Worm (Caenorhabditis elegans) whole organism, young adult: ENCODE results near the gene faah-5.
A peak's percentile ranks its signal among the peaks of the same experiment; 100 is the strongest.

ENCODE experiments used
- C06A6.2 ChIP-seq: fragments of 200-800 bp; sonication (Bioruptor generic); conservative IDR thresholded peaks from 2 replicates; pipeline ENCODE4 v1.3.6; 2022; ENCODE audit warnings: missing genetic modification characterization, missing compliant biosample characterization
- K11D2.4 ChIP-seq: fragments of 200-800 bp; sonication (Bioruptor generic); IDR thresholded peaks from 2 replicates; pipeline ENCODE4 v1.3.6; 2022; ENCODE audit warnings: missing genetic modification reagents, missing genetic modification characterization, missing compliant biosample characterization
- T07F8.4 ChIP-seq: sonication (generic microtip); optimal IDR thresholded peaks from 2 replicates; lab custom pipeline; 2016; ENCODE audit warnings: mild to moderate bottlenecking, missing genetic modification characterization, moderate library complexity, missing compliant biosample characterization
- Y53F4B.3 ChIP-seq: fragments of 200-800 bp; sonication (Bioruptor generic); IDR thresholded peaks from 2 replicates; pipeline ENCODE4 v1.3.6; 2022; ENCODE audit warnings: missing genetic modification reagents, missing genetic modification characterization, missing compliant biosample characterization
- Y53G8AR.9 ChIP-seq: fragments of 200-800 bp; sonication (Bioruptor generic); conservative IDR thresholded peaks from 2 replicates; pipeline ENCODE4 v1.3.6; 2022; ENCODE audit warnings: missing genetic modification reagents, missing genetic modification characterization, missing compliant biosample characterization
- Y79H2A.3 ChIP-seq: fragments of 200-800 bp; sonication (Bioruptor generic); conservative IDR thresholded peaks from 2 replicates; pipeline ENCODE4 v1.3.6; 2022; ENCODE audit warnings: missing genetic modification reagents, missing genetic modification characterization, missing compliant biosample characterization
- atf-7 ChIP-seq: sonication (generic microtip); optimal IDR thresholded peaks from 2 replicates; lab custom pipeline; 2017; ENCODE audit warnings: mild to moderate bottlenecking, missing genetic modification characterization, missing compliant biosample characterization
- attf-5 ChIP-seq: fragments of 200-800 bp; sonication (Bioruptor generic); optimal IDR thresholded peaks from 2 replicates; lab custom pipeline; 2018; ENCODE audit warnings: mild to moderate bottlenecking, missing genetic modification characterization, missing compliant biosample characterization
- cebp-1 ChIP-seq, 2 experiments: fragments of 200-800 bp in 1 of 2; sonication (Bioruptor generic) in 1 of 2; sonication (generic microtip) in 1 of 2; IDR thresholded peaks in 1 of 2; optimal IDR thresholded peaks in 1 of 2; 2 replicates each; pipeline versions ENCODE4 v1.3.6 to Lab custom; 2017 to 2022; ENCODE audit warnings: missing compliant biosample characterization in 2 of 2, missing genetic modification characterization in 2 of 2, mild to moderate bottlenecking in 1 of 2, missing genetic modification reagents in 1 of 2, moderate library complexity in 1 of 2
- cebp-2 ChIP-seq: fragments of 200-800 bp; sonication (Bioruptor generic); IDR thresholded peaks from 2 replicates; pipeline ENCODE4 v1.3.6; 2022; ENCODE audit warnings: missing genetic modification characterization, missing compliant biosample characterization
- ceh-27 ChIP-seq: fragments of 200-800 bp; sonication (Bioruptor generic); optimal IDR thresholded peaks from 2 replicates; lab custom pipeline; 2018; ENCODE audit warnings: mild to moderate bottlenecking, missing genetic modification characterization, moderate library complexity, missing compliant biosample characterization
- ceh-79 ChIP-seq: sonication (generic microtip); optimal IDR thresholded peaks from 2 replicates; lab custom pipeline; 2017; ENCODE audit warnings: mild to moderate bottlenecking, missing genetic modification characterization, missing compliant biosample characterization
- ceh-91 ChIP-seq: fragments of 200-800 bp; sonication (Bioruptor generic); IDR thresholded peaks from 2 replicates; pipeline ENCODE4 v1.3.6; 2022; ENCODE audit warnings: missing genetic modification reagents, missing genetic modification characterization, missing compliant biosample characterization
- dox-1 ChIP-seq: fragments of 200-800 bp; sonication (Bioruptor generic); IDR thresholded peaks from 2 replicates; pipeline ENCODE4 v1.3.6; 2022; ENCODE audit warnings: missing genetic modification reagents, missing genetic modification characterization, missing compliant biosample characterization
- dpff-1 ChIP-seq: sonication (generic microtip); optimal IDR thresholded peaks from 2 replicates; lab custom pipeline; 2017; ENCODE audit warnings: mild to moderate bottlenecking, missing genetic modification characterization, missing compliant biosample characterization
- egl-18 ChIP-seq: fragments of 200-800 bp; sonication (Bioruptor generic); IDR thresholded peaks from 2 replicates; pipeline ENCODE4 v1.3.6; 2022; ENCODE audit warnings: missing genetic modification reagents, missing genetic modification characterization, missing compliant biosample characterization
- egl-44 ChIP-seq: fragments of 200-800 bp; sonication (Bioruptor generic); IDR thresholded peaks from 2 replicates; pipeline ENCODE4 v1.3.6; 2022; ENCODE audit warnings: missing genetic modification reagents, missing genetic modification characterization, missing compliant biosample characterization
- egrh-3 ChIP-seq: fragments of 200-800 bp; sonication (Bioruptor generic); IDR thresholded peaks from 2 replicates; pipeline ENCODE4 v1.3.6; 2022; ENCODE audit warnings: missing genetic modification reagents, missing genetic modification characterization, missing compliant biosample characterization
- ekl-4 ChIP-seq: fragments of 200-800 bp; sonication (Bioruptor generic); IDR thresholded peaks from 2 replicates; pipeline ENCODE4 v1.3.6; 2022; ENCODE audit warnings: missing genetic modification reagents, missing genetic modification characterization, missing compliant biosample characterization
- fkh-3 ChIP-seq: sonication (generic microtip); optimal IDR thresholded peaks from 2 replicates; lab custom pipeline; 2016; ENCODE audit warnings: mild to moderate bottlenecking, missing genetic modification characterization, missing compliant biosample characterization
- hlh-26 ChIP-seq: fragments of 200-800 bp; sonication (Bioruptor generic); conservative IDR thresholded peaks from 2 replicates; pipeline ENCODE4 v1.3.6; 2022; ENCODE audit warnings: missing genetic modification reagents, missing genetic modification characterization, missing compliant biosample characterization
- hmg-1.2 ChIP-seq: fragments of 200-800 bp; sonication (Bioruptor generic); IDR thresholded peaks from 2 replicates; pipeline ENCODE4 v1.3.6; 2022; ENCODE audit warnings: missing genetic modification reagents, missing genetic modification characterization, missing compliant biosample characterization
- hrde-1 ChIP-seq: sonication (generic microtip); optimal IDR thresholded peaks from 2 replicates; lab custom pipeline; 2016; ENCODE audit warnings: missing genetic modification characterization, mild to moderate bottlenecking, missing compliant biosample characterization, moderate library complexity, missing genotype, missing genetic modification reagents, borderline replicate concordance
- lag-1 ChIP-seq: fragments of 200-800 bp; sonication (Bioruptor generic); IDR thresholded peaks from 2 replicates; pipeline ENCODE4 v1.3.6; 2022; ENCODE audit warnings: missing genetic modification reagents, missing genetic modification characterization, missing compliant biosample characterization
- let-526 ChIP-seq: fragments of 200-800 bp; sonication (Bioruptor generic); IDR thresholded peaks from 2 replicates; pipeline ENCODE4 v1.3.6; 2022; ENCODE audit warnings: missing genetic modification reagents, missing genetic modification characterization, missing compliant biosample characterization
- let-607 ChIP-seq, 2 experiments: fragments of 200-800 bp in 1 of 2; sonication (Bioruptor generic) in 1 of 2; sonication (generic microtip) in 1 of 2; optimal IDR thresholded peaks; 2 replicates each; lab custom pipeline; 2016 to 2018; ENCODE audit warnings: mild to moderate bottlenecking in 2 of 2, missing compliant biosample characterization in 2 of 2, missing genetic modification characterization in 2 of 2, moderate library complexity in 2 of 2, missing genotype in 1 of 2
- lin-35 ChIP-seq, 3 experiments: fragments of 150-350 bp in 2 of 3; sonication (generic microtip) in 1 of 3; optimal IDR thresholded peaks; 2 replicates each; lab custom pipeline; 2014 to 2018; ENCODE audit warnings: missing biosample characterization in 3 of 3, missing genetic modification characterization in 3 of 3, missing genetic modification reagents in 3 of 3
- lin-54 ChIP-seq: fragments of 200-800 bp; sonication (Bioruptor generic); optimal IDR thresholded peaks from 2 replicates; lab custom pipeline; 2018; ENCODE audit warnings: mild to moderate bottlenecking, missing genetic modification characterization, missing compliant biosample characterization
- lsl-1 ChIP-seq: fragments of 200-800 bp; sonication (Bioruptor generic); optimal IDR thresholded peaks from 2 replicates; lab custom pipeline; 2018; ENCODE audit warnings: mild to moderate bottlenecking, missing genetic modification characterization, moderate library complexity, missing compliant biosample characterization
- madf-6 ChIP-seq: fragments of 200-800 bp; sonication (Bioruptor generic); IDR thresholded peaks from 2 replicates; pipeline ENCODE4 v1.3.6; 2022; ENCODE audit warnings: missing genetic modification reagents, missing genetic modification characterization, missing compliant biosample characterization
- nfyb-1 ChIP-seq: fragments of 200-800 bp; sonication (Bioruptor generic); IDR thresholded peaks from 2 replicates; pipeline ENCODE4 v1.3.6; 2022; ENCODE audit warnings: missing genetic modification reagents, missing genetic modification characterization, missing compliant biosample characterization
- nhr-80 ChIP-seq: sonication (generic microtip); optimal IDR thresholded peaks from 2 replicates; lab custom pipeline; 2016; ENCODE audit warnings: missing genetic modification characterization, missing compliant biosample characterization
- pha-4 ChIP-seq: fragments of 150-350 bp; sonication (generic microtip); optimal IDR thresholded peaks from 2 replicates; lab custom pipeline; 2014; ENCODE audit warnings: missing biosample characterization, missing genetic modification reagents, missing genetic modification characterization
- rcor-1 ChIP-seq: fragments of 200-800 bp; sonication (Bioruptor generic); IDR thresholded peaks from 2 replicates; pipeline ENCODE4 v1.3.6; 2022; ENCODE audit warnings: missing genetic modification reagents, missing genetic modification characterization, missing compliant biosample characterization
- snpc-3.4 ChIP-seq: sonication (generic microtip); optimal IDR thresholded peaks from 2 replicates; lab custom pipeline; 2017; ENCODE audit warnings: missing genetic modification characterization, mild to moderate bottlenecking, missing compliant biosample characterization, antibody characterized with exemption, moderate library complexity, missing genotype, missing genetic modification reagents
- somi-1 ChIP-seq: fragments of 200-800 bp; sonication (Bioruptor generic); optimal IDR thresholded peaks from 2 replicates; lab custom pipeline; 2018; ENCODE audit warnings: mild to moderate bottlenecking, missing genetic modification characterization, missing compliant biosample characterization
- tbp1 ChIP-seq: fragments of 200-800 bp; sonication (Bioruptor generic); optimal IDR thresholded peaks from 2 replicates; lab custom pipeline; 2018; ENCODE audit warnings: mild to moderate bottlenecking, missing genetic modification characterization, missing compliant biosample characterization
- unc-62 ChIP-seq: fragments of 150-350 bp; optimal IDR thresholded peaks from 2 replicates; lab custom pipeline; 2014; ENCODE audit warnings: missing biosample characterization, missing genetic modification reagents, missing genetic modification characterization
- xnd-1 ChIP-seq: sonication (generic microtip); optimal IDR thresholded peaks from 2 replicates; lab custom pipeline; 2016; ENCODE audit warnings: missing genotype, missing genetic modification reagents, missing genetic modification characterization, missing compliant biosample characterization
- zfh-2 ChIP-seq: fragments of 200-800 bp; sonication (Bioruptor generic); conservative IDR thresholded peaks from 2 replicates; pipeline ENCODE4 v1.3.6; 2022; ENCODE audit warnings: missing genetic modification reagents, missing genetic modification characterization, missing compliant biosample characterization
- ztf-18 ChIP-seq: sonication (generic microtip); optimal IDR thresholded peaks from 2 replicates; lab custom pipeline; 2016; ENCODE audit warnings: missing genotype, mild to moderate bottlenecking, missing genetic modification characterization, missing compliant biosample characterization
- ztf-25 ChIP-seq: fragments of 200-800 bp; sonication (Bioruptor generic); IDR thresholded peaks from 2 replicates; pipeline ENCODE4 v1.3.6; 2022; ENCODE audit warnings: missing genetic modification reagents, missing genetic modification characterization, missing compliant biosample characterization
- ztf-26 ChIP-seq: sonication (generic microtip); optimal IDR thresholded peaks from 2 replicates; lab custom pipeline; 2017; ENCODE audit warnings: missing genetic modification characterization, missing compliant biosample characterization

The faah-5 gene

DNA sequence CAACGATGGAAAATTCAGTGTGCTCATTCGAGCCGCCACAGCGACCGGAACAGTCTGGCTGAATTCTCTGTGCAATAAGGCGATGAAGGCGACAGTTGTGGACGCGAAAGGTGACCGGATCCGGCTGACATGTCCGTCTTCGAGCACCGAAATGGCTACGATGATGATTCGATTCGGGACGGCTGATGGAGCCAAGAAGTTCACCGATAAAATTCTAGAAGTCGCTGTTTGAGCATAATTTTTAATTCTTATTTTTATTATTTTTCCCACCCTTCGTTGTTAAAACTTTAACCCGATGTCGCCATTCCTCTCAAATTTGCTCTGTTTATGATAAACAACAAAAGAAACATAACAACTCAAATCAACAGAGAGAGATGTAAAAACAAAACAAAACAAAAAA, 26.3 kb upstream of the faah-5 start:
- TF ChIP-seq Y79H2A.3: peak; percentile 60; the same call in 1 of the 2 replicates
- peak; percentile 1 for TF ChIP-seq lsl-1 (GFP tag; lab: Kevin White, UChicago)
- TF ChIP-seq xnd-1 (tag; lab: Kevin White, UChicago): no peak
- TF ChIP-seq lin-35 (GFP tag; optimal IDR thresholded peaks at IDR 0.05; lab: Kevin White, UChicago): peak in 1 of 3 experiments; percentile 13
- TF ChIP-seq nfyb-1 (GFP tag; lab: Robert Waterston, UW): 0 out of 2 replicates have a peak, but pooled peaks have one; percentile 68
- TF ChIP-seq ekl-4 (GFP tag; lab: Robert Waterston, UW): 0 out of 2 replicates have a peak, but pooled peaks have one; percentile 36
- TF ChIP-seq madf-6: 0 out of 2 replicates have a peak, but pooled peaks have one; percentile 18
- TF ChIP-seq Y53G8AR.9 (GFP tag; lab: Robert Waterston, UW): peak; percentile 29; the same call in 1 of the 2 replicates
- TF ChIP-seq egl-18 (GFP tag; lab: Robert Waterston, UW): no peak
- no peak for TF ChIP-seq ztf-26 (tag; lab: Kevin White, UChicago)
- TF ChIP-seq hrde-1: peak; percentile 86
- TF ChIP-seq dpff-1 (tag; lab: Kevin White, UChicago): peak; percentile 28

DNA sequence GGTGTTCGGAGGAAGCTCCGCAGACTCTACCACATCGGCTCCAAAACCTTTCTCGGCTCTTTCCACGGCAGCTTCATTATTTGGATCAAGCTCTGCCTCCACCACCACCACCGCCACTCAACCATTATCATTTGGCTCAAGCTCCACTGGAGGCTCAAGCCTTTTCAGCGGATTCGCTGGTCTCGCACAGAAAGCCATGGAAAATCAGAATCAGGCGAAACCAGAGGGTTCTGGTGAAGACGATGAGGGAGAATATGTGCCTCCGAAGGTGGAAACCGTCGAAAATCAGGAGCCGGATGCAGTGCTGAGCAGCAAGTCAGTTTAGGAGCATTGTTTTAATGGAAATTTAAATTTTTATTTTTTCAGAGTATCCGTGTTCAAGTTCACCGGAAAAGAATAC, 25.9 kb upstream of the faah-5 start:
- TF ChIP-seq xnd-1 (tag; lab: Kevin White, UChicago) (no peak), atf-7 (tag; lab: Kevin White, UChicago) (no peak), nhr-80 (tag; lab: Kevin White, UChicago) (no peak), somi-1 (no peak), Y53G8AR.9 (GFP tag; lab: Robert Waterston, UW) (no peak), madf-6 (no peak), K11D2.4 (GFP tag; lab: Robert Waterston, UW) (no peak), T07F8.4 (tag; lab: Kevin White, UChicago) (no peak), C06A6.2 (GFP tag; lab: Robert Waterston, UW) (no peak), let-607 (tag; optimal IDR thresholded peaks at IDR 0.05; lab: Kevin White, UChicago) (no peak), unc-62 (GFP tag; lab: Kevin White, UChicago) (no peak), Y53F4B.3 (no peak), egl-44 (GFP tag; lab: Robert Waterston, UW) (no peak), lin-35 (GFP tag; optimal IDR thresholded peaks at IDR 0.05; lab: Kevin White, UChicago) (no peak), cebp-2 (GFP tag; lab: Robert Waterston, UW) (no peak), hlh-26 (GFP tag; lab: Robert Waterston, UW) (no peak), let-526 (GFP tag; lab: Robert Waterston, UW) (no peak), ceh-91 (GFP tag; lab: Robert Waterston, UW) (no peak), ekl-4 (GFP tag; lab: Robert Waterston, UW) (no peak), ceh-79 (tag; lab: Kevin White, UChicago) (no peak)

DNA sequence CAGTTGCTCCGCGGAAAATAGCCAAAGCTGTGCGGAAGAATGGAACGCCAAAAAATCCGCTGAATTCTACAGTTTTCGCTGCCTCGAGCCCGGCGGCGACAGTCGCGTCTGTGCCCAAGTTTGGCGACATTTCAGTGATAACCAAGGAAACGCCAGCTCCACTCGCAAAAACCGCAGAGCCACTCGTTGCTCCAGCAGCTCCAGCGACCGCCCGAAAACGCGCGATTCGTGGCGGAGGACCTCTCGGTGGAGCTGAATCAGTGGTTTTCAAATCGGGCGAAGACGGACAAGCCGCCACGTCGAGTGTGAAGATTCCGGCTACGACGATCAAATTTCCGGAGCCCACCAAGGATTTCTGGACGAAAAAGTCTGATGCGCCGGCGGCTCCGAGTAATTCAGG, 25.0 kb upstream of the faah-5 start:
- TF ChIP-seq zfh-2 (GFP tag; lab: Robert Waterston, UW) (peak; percentile 79), dox-1 (GFP tag; lab: Robert Waterston, UW) (peak; percentile 12; the same call in 1 of the 2 replicates), fkh-3 (tag; lab: Kevin White, UChicago) (no peak), egrh-3 (GFP tag; lab: Robert Waterston, UW) (peak; percentile 69; the same call in 1 of the 2 replicates), ceh-27 (no peak)

DNA sequence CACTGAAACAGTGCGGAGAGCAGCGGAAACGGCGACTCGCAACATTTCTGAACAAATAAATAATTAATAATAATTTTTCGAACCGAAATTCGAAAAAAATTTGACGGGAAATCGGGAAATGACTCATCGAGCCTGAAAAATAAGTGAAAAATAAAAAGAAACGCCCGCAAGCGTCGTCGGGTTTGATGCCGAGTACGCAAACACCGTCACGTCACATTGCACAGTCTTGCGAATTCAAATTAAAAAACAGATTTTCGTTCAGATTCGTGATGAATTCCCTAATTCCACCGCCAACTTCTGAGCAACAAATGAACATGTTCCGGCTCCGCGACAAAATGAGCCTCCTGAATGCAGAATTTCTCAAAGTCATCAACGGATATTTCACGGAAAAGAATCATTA, 24.4 kb upstream of the faah-5 start, which contains the start of the genes ndab-1 and npp-16:
TSS of gene ndab-1 (minus strand) at position 47 of the 400 bp plus-strand sequence.
TSS of gene npp-16 (plus strand) at position 263 of the 400 bp plus-strand sequence.
- TF ChIP-seq lin-54 (GFP tag; lab: Kevin White, UChicago) (peak; percentile 45), rcor-1 (GFP tag; lab: Robert Waterston, UW) (no peak), snpc-3.4 (tag; lab: Kevin White, UChicago) (peak; percentile 6), ztf-18 (no peak), ztf-25 (GFP tag; lab: Robert Waterston, UW) (no peak), madf-6 (peak; percentile 48; the same call in 1 of the 2 replicates), tbp1 (GFP tag; lab: Kevin White, UChicago) (no peak), let-607 (tag; optimal IDR thresholded peaks at IDR 0.05; lab: Kevin White, UChicago) (peak in 1 of 2 experiments; percentile 17), attf-5 (GFP tag; lab: Kevin White, UChicago) (peak; percentile 2), lsl-1 (GFP tag; lab: Kevin White, UChicago) (no peak), cebp-1 (GFP tag; IDR thresholded peaks at IDR 0.05; lab: Robert Waterston, UW) (no peak), cebp-1 (tag; optimal IDR thresholded peaks at IDR 0.05; lab: Kevin White, UChicago) (peak; percentile 34), hmg-1.2 (0 out of 2 replicates have a peak, but pooled peaks have one; percentile 3), lag-1 (GFP tag; lab: Robert Waterston, UW) (no peak), pha-4 (tag; lab: Kevin White, UChicago) (no peak)
